Fruit fly (Drosophila melanogaster) whole organism, embryonic: ENCODE data around the gene CG31921.

Experiments used
- B-H2 ChIP-seq: fragments of 200-800 bp; sonication (Bioruptor generic); optimal IDR thresholded peaks from 2 replicates; lab custom pipeline; 2018; ENCODE audit warnings: missing biosample characterization, mild to moderate bottlenecking, missing genetic modification characterization
- Bdp1 ChIP-seq: fragments of 200-800 bp; sonication (Bioruptor generic); optimal IDR thresholded peaks from 3 replicates; lab custom pipeline; 2016; ENCODE audit warnings: missing biosample characterization, missing genetic modification characterization
- CG12104 ChIP-seq: fragments of 200-800 bp; sonication (Bioruptor generic); optimal IDR thresholded peaks from 3 replicates; lab custom pipeline; 2016; ENCODE audit warnings: missing biosample characterization, missing genetic modification characterization
- CG12391 ChIP-seq: fragments of 200-800 bp; sonication (Bioruptor generic); optimal IDR thresholded peaks from 3 replicates; lab custom pipeline; 2018; ENCODE audit warnings: missing biosample characterization, mild to moderate bottlenecking, missing genetic modification characterization, moderate library complexity
- CG12942 ChIP-seq: fragments of 200-800 bp; sonication (Bioruptor generic); optimal IDR thresholded peaks from 3 replicates; lab custom pipeline; 2016; ENCODE audit warnings: missing biosample characterization, missing genetic modification characterization
- CG13775 ChIP-seq: fragments of 200-800 bp; sonication (Bioruptor generic); optimal IDR thresholded peaks from 3 replicates; lab custom pipeline; 2017; ENCODE audit warnings: missing biosample characterization, mild to moderate bottlenecking, missing genetic modification characterization
- CG14441 ChIP-seq: fragments of 200-800 bp; sonication (Bioruptor generic); IDR thresholded peaks from 2 replicates; pipeline ENCODE4 v1.3.6; 2022; ENCODE audit warnings: missing biosample characterization, missing genetic modification characterization
- CG14710 ChIP-seq: fragments of 200-800 bp; sonication (Bioruptor generic); optimal IDR thresholded peaks from 3 replicates; lab custom pipeline; 2019; ENCODE audit warnings: missing biosample characterization, mild to moderate bottlenecking, missing genetic modification characterization, moderate library complexity
- CG15011 ChIP-seq: fragments of 200-800 bp; sonication (Bioruptor generic); optimal IDR thresholded peaks from 3 replicates; lab custom pipeline; 2018; ENCODE audit warnings: missing biosample characterization, mild to moderate bottlenecking, missing genetic modification characterization
- CG15269 ChIP-seq: fragments of 200-800 bp; sonication (Bioruptor generic); optimal IDR thresholded peaks from 2 replicates; lab custom pipeline; 2018; ENCODE audit warnings: missing biosample characterization, mild to moderate bottlenecking, missing genetic modification characterization, moderate library complexity
- CG15514 ChIP-seq: fragments of 200-800 bp; sonication (Bioruptor generic); optimal IDR thresholded peaks from 3 replicates; lab custom pipeline; 2017; ENCODE audit warnings: missing biosample characterization, missing genetic modification characterization, mild to moderate bottlenecking, moderate library complexity, missing genetic modification reagents
- CG16863 ChIP-seq: fragments of 200-800 bp; sonication (Bioruptor generic); optimal IDR thresholded peaks from 3 replicates; lab custom pipeline; 2016; ENCODE audit warnings: missing biosample characterization, missing genetic modification characterization
- CG17186 ChIP-seq: fragments of 200-800 bp; sonication (Bioruptor generic); optimal IDR thresholded peaks from 3 replicates; lab custom pipeline; 2017; ENCODE audit warnings: missing biosample characterization, missing genetic modification reagents, missing genetic modification characterization
- CG2116 ChIP-seq: fragments of 200-800 bp; sonication (Bioruptor generic); optimal IDR thresholded peaks from 3 replicates; lab custom pipeline; 2018; ENCODE audit warnings: missing biosample characterization, mild to moderate bottlenecking, missing genetic modification characterization
- CG2129 ChIP-seq: fragments of 200-800 bp; sonication (Bioruptor generic); IDR thresholded peaks from 2 replicates; pipeline ENCODE4 v1.3.6; 2022; ENCODE audit warnings: missing biosample characterization, missing genetic modification characterization; ENCODE audit not compliant: partially characterized antibody
- CG2678 ChIP-seq: fragments of 200-800 bp; sonication (Bioruptor generic); optimal IDR thresholded peaks from 3 replicates; lab custom pipeline; 2019; ENCODE audit warnings: missing biosample characterization, mild to moderate bottlenecking, missing genetic modification characterization, moderate library complexity
- CG31441 ChIP-seq: fragments of 200-800 bp; sonication (Bioruptor generic); IDR thresholded peaks from 2 replicates; pipeline ENCODE4 v1.3.6; 2022; ENCODE audit warnings: missing biosample characterization, missing genetic modification characterization
- CG3163 ChIP-seq: fragments of 200-800 bp; sonication (Bioruptor generic); optimal IDR thresholded peaks from 3 replicates; lab custom pipeline; 2016; ENCODE audit warnings: missing biosample characterization, missing genetic modification characterization
- CG8944 ChIP-seq: fragments of 200-800 bp; sonication (Bioruptor generic); optimal IDR thresholded peaks from 3 replicates; lab custom pipeline; 2016; ENCODE audit warnings: missing biosample characterization, missing genetic modification characterization
- CHES-1-like ChIP-seq: fragments of 200-800 bp; sonication (Bioruptor generic); optimal IDR thresholded peaks from 2 replicates; lab custom pipeline; 2016; ENCODE audit warnings: missing biosample characterization, missing genetic modification characterization
- Dek ChIP-seq: fragments of 200-800 bp; sonication (Bioruptor generic); optimal IDR thresholded peaks from 3 replicates; lab custom pipeline; 2019; ENCODE audit warnings: missing biosample characterization, mild to moderate bottlenecking, missing genetic modification characterization, moderate library complexity
- Doc3 ChIP-seq: fragments of 200-800 bp; sonication (Bioruptor generic); IDR thresholded peaks from 3 replicates; pipeline ENCODE4 v1.3.6; 2022; ENCODE audit warnings: missing biosample characterization, missing genetic modification characterization; ENCODE audit not compliant: partially characterized antibody
- Drgx ChIP-seq: fragments of 200-800 bp; sonication (Bioruptor generic); IDR thresholded peaks from 2 replicates; pipeline ENCODE4 v1.3.6; 2022; ENCODE audit warnings: missing biosample characterization, missing genetic modification characterization
- Ets65A ChIP-seq: fragments of 200-800 bp; sonication (Bioruptor generic); peaks from one replicate; lab custom pipeline; 2016; ENCODE audit warnings: missing biosample characterization, missing genetic modification characterization
- Gug ChIP-seq: fragments of 200-800 bp; sonication (Bioruptor generic); IDR thresholded peaks from 4 replicates; pipeline ENCODE4 v1.3.6; 2022; ENCODE audit warnings: missing biosample characterization, missing genetic modification characterization
- NFAT ChIP-seq: fragments of 200-800 bp; sonication (Bioruptor generic); IDR thresholded peaks from 2 replicates; pipeline ENCODE4 v1.3.6; 2022; ENCODE audit warnings: missing biosample characterization, missing genetic modification characterization
- NK7.1 ChIP-seq: fragments of 200-800 bp; sonication (Bioruptor generic); optimal IDR thresholded peaks from 3 replicates; lab custom pipeline; 2016; ENCODE audit warnings: missing biosample characterization, missing genetic modification characterization
- Scr ChIP-seq: fragments of 200-800 bp; sonication (Bioruptor generic); IDR thresholded peaks from 2 replicates; pipeline ENCODE4 v1.3.6; 2022; ENCODE audit warnings: missing biosample characterization, missing genetic modification characterization; ENCODE audit not compliant: partially characterized antibody
- YL-1 ChIP-seq: fragments of 200-800 bp; sonication (Bioruptor generic); optimal IDR thresholded peaks from 3 replicates; lab custom pipeline; 2017; ENCODE audit warnings: missing biosample characterization, mild to moderate bottlenecking, missing genetic modification characterization
- ap ChIP-seq: fragments of 200-800 bp; sonication (Bioruptor generic); IDR thresholded peaks from 2 replicates; pipeline ENCODE4 v1.3.6; 2022; ENCODE audit warnings: missing biosample characterization, missing genetic modification characterization
- btn ChIP-seq: fragments of 200-800 bp; sonication (Bioruptor generic); optimal IDR thresholded peaks from 2 replicates; lab custom pipeline; 2016; ENCODE audit warnings: missing biosample characterization, missing genetic modification characterization
- cas ChIP-seq: fragments of 200-800 bp; sonication (Bioruptor generic); IDR thresholded peaks from 2 replicates; pipeline ENCODE4 v1.3.6; 2022; ENCODE audit warnings: missing biosample characterization, missing genetic modification characterization
- corto ChIP-seq: fragments of 200-800 bp; sonication (Bioruptor generic); optimal IDR thresholded peaks from 2 replicates; lab custom pipeline; 2016; ENCODE audit warnings: missing biosample characterization, mild to moderate bottlenecking, missing genetic modification characterization, moderate library complexity
- dpn ChIP-seq, 2 experiments: fragments of 200-800 bp; sonication (Bioruptor generic); optimal IDR thresholded peaks; 3 replicates each; lab custom pipeline; 2016; ENCODE audit warnings: missing biosample characterization in 2 of 2, missing genetic modification characterization in 2 of 2
- ems ChIP-seq: fragments of 200-800 bp; sonication (Bioruptor generic); optimal IDR thresholded peaks from 3 replicates; lab custom pipeline; 2016; ENCODE audit warnings: missing biosample characterization, missing genetic modification characterization
- grau ChIP-seq: fragments of 200-800 bp; optimal IDR thresholded peaks from 3 replicates; lab custom pipeline; 2019; ENCODE audit warnings: missing biosample characterization, mild to moderate bottlenecking, missing genetic modification characterization, moderate library complexity
- gt ChIP-seq: fragments of 200-800 bp; sonication (Bioruptor generic); IDR thresholded peaks from 2 replicates; pipeline ENCODE4 v1.3.6; 2022; ENCODE audit warnings: missing biosample characterization, missing genetic modification characterization
- jumu ChIP-seq: fragments of 200-800 bp; sonication (Bioruptor generic); optimal IDR thresholded peaks from 3 replicates; lab custom pipeline; 2016; ENCODE audit warnings: missing biosample characterization, missing genetic modification characterization
- kni ChIP-seq: fragments of 200-800 bp; sonication (Bioruptor generic); optimal IDR thresholded peaks from 3 replicates; lab custom pipeline; 2017; ENCODE audit warnings: mild to moderate bottlenecking, missing biosample characterization, missing genetic modification reagents, missing genetic modification characterization
- knrl ChIP-seq: fragments of 200-800 bp; sonication (Bioruptor generic); IDR thresholded peaks from 3 replicates; pipeline ENCODE4 v1.3.6; 2022; ENCODE audit warnings: missing biosample characterization, missing genetic modification characterization; ENCODE audit not compliant: partially characterized antibody
- pho ChIP-seq: fragments of 200-800 bp; sonication (Bioruptor generic); optimal IDR thresholded peaks from 2 replicates; lab custom pipeline; 2016; ENCODE audit warnings: missing biosample characterization, missing genetic modification characterization
- prd ChIP-seq, 3 experiments: fragments of >200 bp in 2 of 3; fragments of 200-800 bp in 1 of 3; sonication (Bioruptor generic) in 1 of 3; optimal IDR thresholded peaks in 2 of 3; IDR thresholded peaks in 1 of 3; 2 replicates in 2 of 3; 3 replicates in 1 of 3; pipeline versions ENCODE4 v1.3.6 to Lab custom; 2017 to 2022; ENCODE audit warnings: missing biosample characterization in 1 of 3, missing genetic modification characterization in 1 of 3
- slou ChIP-seq: fragments of 200-800 bp; sonication (Bioruptor generic); optimal IDR thresholded peaks from 3 replicates; lab custom pipeline; 2016; ENCODE audit warnings: missing biosample characterization, missing genetic modification characterization
- slp2 ChIP-seq: fragments of 200-800 bp; sonication (Bioruptor generic); optimal IDR thresholded peaks from 2 replicates; lab custom pipeline; 2016; ENCODE audit warnings: missing biosample characterization, missing genetic modification characterization
- sob ChIP-seq: fragments of 200-800 bp; sonication (Bioruptor generic); IDR thresholded peaks from 2 replicates; pipeline ENCODE4 v1.3.6; 2022; ENCODE audit warnings: missing biosample characterization, missing genetic modification characterization
- trem ChIP-seq: fragments of 200-800 bp; optimal IDR thresholded peaks from 3 replicates; lab custom pipeline; 2019; ENCODE audit warnings: missing biosample characterization, mild to moderate bottlenecking, missing genetic modification characterization, moderate library complexity
- unc-4 ChIP-seq: fragments of 200-800 bp; sonication (Bioruptor generic); IDR thresholded peaks from 2 replicates; pipeline ENCODE4 v1.3.6; 2022; ENCODE audit warnings: missing biosample characterization, missing genetic modification characterization; ENCODE audit not compliant: partially characterized antibody
- wek ChIP-seq: fragments of 200-800 bp; sonication (Bioruptor generic); optimal IDR thresholded peaks from 3 replicates; lab custom pipeline; 2018; ENCODE audit warnings: missing biosample characterization, mild to moderate bottlenecking, missing genetic modification characterization, moderate library complexity
- zen2 ChIP-seq: fragments of 200-800 bp; sonication (Bioruptor generic); IDR thresholded peaks from 3 replicates; pipeline ENCODE4 v1.3.6; 2022; ENCODE audit warnings: missing biosample characterization, missing genetic modification characterization; ENCODE audit not compliant: partially characterized antibody

The CG31921 gene

dm6 chr2L:305646-306045, 26.5 kb downstream of the CG31921 start, which contains the start of gene Plc21C (continued):
- TF ChIP-seq CG12942 (GFP tag; lab: Kevin White, UChicago) (peak; percentile 13), CG14441 (peak; percentile 48), ap (GFP tag; lab: Robert Waterston, UW) (no peak), CG15269 (tag; lab: Kevin White, UChicago) (peak; percentile 35), YL-1 (GFP tag; lab: Kevin White, UChicago) (peak; percentile 49), dpn (GFP tag; optimal IDR thresholded peaks at IDR 0.05; lab: Kevin White, UChicago) (peak; percentile 51 to 57), cas (no peak), CHES-1-like (peak; percentile 59), CG31441 (GFP tag; lab: Robert Waterston, UW) (0 out of 2 replicates have a peak, but pooled peaks have one; percentile 46), Gug (GFP tag; lab: Robert Waterston, UW) (no peak), CG12104 (GFP tag; lab: Kevin White, UChicago) (no peak), CG3163 (peak; percentile 43), CG15011 (GFP tag; lab: Kevin White, UChicago) (no peak), CG17186 (GFP tag; lab: Kevin White, UChicago) (peak; percentile 49), Ets65A (peak; percentile 96), gt (GFP tag; lab: Robert Waterston, UW) (no peak), Bdp1 (GFP tag; lab: Kevin White, UChicago) (peak; percentile 10), CG14710 (peak; percentile 82), wek (GFP tag; lab: Kevin White, UChicago) (no peak), ems (GFP tag; lab: Kevin White, UChicago) (peak; percentile 53), corto (GFP tag; lab: Kevin White, UChicago) (no peak), CG15514 (GFP tag; lab: Kevin White, UChicago) (peak; percentile 88), sob (GFP tag; lab: Robert Waterston, UW) (peak; percentile 36; the same call in 1 of the 2 replicates), CG8944 (GFP tag; lab: Kevin White, UChicago) (peak; percentile 42), NFAT (0 out of 2 replicates have a peak, but pooled peaks have one; percentile 29), jumu (GFP tag; lab: Kevin White, UChicago) (peak; percentile 41), Scr (GFP tag; lab: Robert Waterston, UW) (peak; percentile 42; the same call in 1 of the 2 replicates), CG13775 (GFP tag; lab: Kevin White, UChicago) (peak; percentile 43), CG2678 (tag; lab: Kevin White, UChicago) (peak; percentile 56), trem (tag; lab: Kevin White, UChicago) (peak; percentile 100), NK7.1 (GFP tag; lab: Kevin White, UChicago) (peak; percentile 49), btn (no peak), Dek (tag; lab: Kevin White, UChicago) (peak; percentile 42), prd (optimal IDR thresholded peaks at IDR 0.05; lab: Kevin White, UChicago) (no peak), prd (GFP tag; IDR thresholded peaks at IDR 0.05; lab: Robert Waterston, UW) (peak; percentile 33; the same call in 1 of the 3 replicates), CG2129 (GFP tag; lab: Robert Waterston, UW) (no peak), pho (peak; percentile 48), CG2116 (GFP tag; lab: Kevin White, UChicago) (peak; percentile 81), Doc3 (GFP tag; lab: Robert Waterston, UW) (no peak), slou (GFP tag; lab: Kevin White, UChicago) (peak; percentile 56), grau (tag; lab: Kevin White, UChicago) (peak; percentile 58), Drgx (GFP tag; lab: Robert Waterston, UW) (no peak), CG12391 (peak; percentile 65), zen2 (GFP tag; lab: Robert Waterston, UW) (no peak; the same call in 2 of the 3 replicates), unc-4 (GFP tag; lab: Robert Waterston, UW) (peak; percentile 59; the same call in 1 of the 2 replicates), CG16863 (peak; percentile 18), slp2 (GFP tag; lab: Kevin White, UChicago) (peak; percentile 2), knrl (GFP tag; lab: Robert Waterston, UW) (peak; percentile 57; the same call in 2 of the 3 replicates), kni (GFP tag; lab: Kevin White, UChicago) (peak; percentile 10), B-H2 (GFP tag; lab: Kevin White, UChicago) (peak; percentile 49)
